Worm (Caenorhabditis elegans): ENCODE measurements around the gene F19G12.8.

The F19G12.8 gene

ce11 chrX:1409224-1409623, 7.9 kb upstream of the F19G12.8 start:
- TF ChIP-seq sem-2 (GFP tag; optimal IDR thresholded peaks at IDR 0.05) (no peak), mep-1 (tag; optimal IDR thresholded peaks at IDR 0.05) (no peak), tbx-8 (GFP tag; optimal IDR thresholded peaks at IDR 0.05) (no peak), ces-1 (GFP tag; optimal IDR thresholded peaks at IDR 0.05) (no peak), ztf-11 (tag; optimal IDR thresholded peaks at IDR 0.05) (no peak), elt-3 (tag; optimal IDR thresholded peaks at IDR 0.05) (no peak), hlh-1 (tag; optimal IDR thresholded peaks at IDR 0.05) (no peak), sptf-1 (tag; optimal IDR thresholded peaks at IDR 0.05) (no peak), nhr-12 (tag; optimal IDR thresholded peaks at IDR 0.05) (no peak), nhr-237 (tag; optimal IDR thresholded peaks at IDR 0.05) (no peak), mls-2 (tag; optimal IDR thresholded peaks at IDR 0.05) (no peak), zip-8 (tag; optimal IDR thresholded peaks at IDR 0.05) (no peak), lin-13 (tag; optimal IDR thresholded peaks at IDR 0.05) (no peak)

ce11 chrX:1410552-1410951, 6.6 kb upstream of the F19G12.8 start, which contains the start of gene abu-2:
TSS of gene abu-2 (minus strand) at chrX:1410652.
- TF ChIP-seq elt-3 (tag; optimal IDR thresholded peaks at IDR 0.05) (no peak), unc-39 (tag; optimal IDR thresholded peaks at IDR 0.05) (no peak), ces-1 (GFP tag; optimal IDR thresholded peaks at IDR 0.05) (no peak), lin-32 (GFP tag; optimal IDR thresholded peaks at IDR 0.05) (no peak)

- TF ChIP-seq elt-3 (tag; optimal IDR thresholded peaks at IDR 0.05) (no peak), nhr-76 (tag; optimal IDR thresholded peaks at IDR 0.05) (no peak), ztf-11 (tag; optimal IDR thresholded peaks at IDR 0.05) (no peak), lin-32 (GFP tag; optimal IDR thresholded peaks at IDR 0.05) (no peak), zip-8 (tag; optimal IDR thresholded peaks at IDR 0.05) (no peak), hlh-1 (tag; optimal IDR thresholded peaks at IDR 0.05) (no peak), snpc-4 (tag; optimal IDR thresholded peaks at IDR 0.05) (no peak), mls-2 (tag; optimal IDR thresholded peaks at IDR 0.05) (no peak), bed-3 (GFP tag; optimal IDR thresholded peaks at IDR 0.05) (no peak)
These were observed 4.3 kb upstream of the F19G12.8 start, which contains the start of gene srh-19 for ce11 chrX:1412844-1413243. TSS of gene srh-19 (plus strand) at chrX:1413144.

- TF ChIP-seq nhr-76 (tag; optimal IDR thresholded peaks at IDR 0.05): no peak
- no peak for TF ChIP-seq lin-32 (GFP tag; optimal IDR thresholded peaks at IDR 0.05)
- no peak for TF ChIP-seq hlh-1 (tag; optimal IDR thresholded peaks at IDR 0.05)
- TF ChIP-seq nhr-237 (tag; optimal IDR thresholded peaks at IDR 0.05): no peak
- TF ChIP-seq ham-2 (GFP tag; optimal IDR thresholded peaks at IDR 0.05): no peak
- TF ChIP-seq mls-2 (tag; optimal IDR thresholded peaks at IDR 0.05): no peak
- TF ChIP-seq sem-2 (GFP tag; optimal IDR thresholded peaks at IDR 0.05): no peak
- TF ChIP-seq unc-62 (GFP tag; optimal IDR thresholded peaks at IDR 0.05): no peak
- TF ChIP-seq elt-3 (tag; optimal IDR thresholded peaks at IDR 0.05): no peak
- no peak for TF ChIP-seq ceh-43 (GFP tag; optimal IDR thresholded peaks at IDR 0.05)
- TF ChIP-seq lsy-2 (tag; optimal IDR thresholded peaks at IDR 0.05): no peak
- no peak for TF ChIP-seq elt-1 (tag; optimal IDR thresholded peaks at IDR 0.05; ENCODE audit: borderline replicate concordance, insufficient read depth)
- no peak for TF ChIP-seq snpc-4 (tag; optimal IDR thresholded peaks at IDR 0.05)
- TF ChIP-seq drap-1 (GFP tag; optimal IDR thresholded peaks at IDR 0.05): no peak
- TF ChIP-seq nhr-28 (tag; optimal IDR thresholded peaks at IDR 0.05): no peak
- TF ChIP-seq unc-39 (tag; optimal IDR thresholded peaks at IDR 0.05): no peak
- no peak for TF ChIP-seq nhr-12 (tag; optimal IDR thresholded peaks at IDR 0.05)
These were observed 2.1 kb downstream of the F19G12.8 start, which contains the start of gene F19G12.9 for ce11 chrX:1419163-1419696. TSS of gene F19G12.9 (plus strand) at chrX:1419213.

ce11 chrX:1420524-1420923, 3.4 kb downstream of the F19G12.8 start:
- TF ChIP-seq M03D4.4 (tag; optimal IDR thresholded peaks at IDR 0.05): no peak
- TF ChIP-seq unc-39 (tag; optimal IDR thresholded peaks at IDR 0.05): no peak
- no peak for TF ChIP-seq nhr-2 (tag; optimal IDR thresholded peaks at IDR 0.05)
- no peak for TF ChIP-seq lin-32 (GFP tag; optimal IDR thresholded peaks at IDR 0.05)
- no peak for TF ChIP-seq blmp-1 (tag; optimal IDR thresholded peaks at IDR 0.05)
- no peak for TF ChIP-seq ceh-83 (GFP tag; optimal IDR thresholded peaks at IDR 0.05)
- TF ChIP-seq lin-13 (tag; optimal IDR thresholded peaks at IDR 0.05): no peak
- no peak for TF ChIP-seq ham-2 (GFP tag; optimal IDR thresholded peaks at IDR 0.05)
- no peak for TF ChIP-seq bed-3 (GFP tag; optimal IDR thresholded peaks at IDR 0.05)
- no peak for TF ChIP-seq unc-62 (GFP tag; optimal IDR thresholded peaks at IDR 0.05)
- TF ChIP-seq lsy-2 (tag; optimal IDR thresholded peaks at IDR 0.05): no peak
- no peak for TF ChIP-seq nhr-76 (tag; optimal IDR thresholded peaks at IDR 0.05)
- TF ChIP-seq flh-1 (GFP tag; optimal IDR thresholded peaks at IDR 0.05): no peak
- TF ChIP-seq unc-120 (tag; optimal IDR thresholded peaks at IDR 0.05; ENCODE audit: poor library complexity, severe bottlenecking): no peak
- no peak for TF ChIP-seq sptf-1 (tag; optimal IDR thresholded peaks at IDR 0.05)

Measured in whole organism, mixed stage, embryonic.